Worm (Caenorhabditis elegans) whole organism, mixed stage, embryonic: ENCODE measurements around the gene F23D12.4.

Experiments
- M03D4.4 ChIP-seq: sonication (generic microtip); optimal IDR thresholded peaks from 2 replicates; lab custom pipeline; 2017; ENCODE audit warnings: mild to moderate bottlenecking, missing genetic modification characterization, missing compliant biosample characterization
- bed-3 ChIP-seq: fragments of 200-800 bp; sonication (Bioruptor generic); optimal IDR thresholded peaks from 3 replicates; lab custom pipeline; 2018; ENCODE audit warnings: mild to moderate bottlenecking, missing genetic modification characterization, moderate library complexity, missing compliant biosample characterization
- ceh-39 ChIP-seq: fragments of 150-350 bp; optimal IDR thresholded peaks from 2 replicates; lab custom pipeline; 2014; ENCODE audit warnings: missing biosample characterization, missing genetic modification characterization
- drap-1 ChIP-seq: fragments of 200-800 bp; sonication (Bioruptor generic); optimal IDR thresholded peaks from 3 replicates; lab custom pipeline; 2018; ENCODE audit warnings: mild to moderate bottlenecking, missing genetic modification characterization, missing compliant biosample characterization
- lsy-2 ChIP-seq: fragments of 150-350 bp; optimal IDR thresholded peaks from 2 replicates; lab custom pipeline; 2014; ENCODE audit warnings: missing biosample characterization, missing genetic modification characterization
- mab-5 ChIP-seq: fragments of 150-350 bp; optimal IDR thresholded peaks from 2 replicates; lab custom pipeline; 2014; ENCODE audit warnings: missing biosample characterization, missing genetic modification characterization
- nhr-12 ChIP-seq: fragments of 150-350 bp; optimal IDR thresholded peaks from 2 replicates; lab custom pipeline; 2014; ENCODE audit warnings: missing biosample characterization, missing genetic modification characterization
- nhr-76 ChIP-seq: sonication (generic microtip); optimal IDR thresholded peaks from 2 replicates; lab custom pipeline; 2017; ENCODE audit warnings: missing biosample characterization, missing genetic modification characterization
- snpc-4 ChIP-seq: fragments of 150-350 bp; optimal IDR thresholded peaks from 2 replicates; lab custom pipeline; 2014; ENCODE audit warnings: missing biosample characterization, missing genetic modification characterization
- tbx-8 ChIP-seq: fragments of 200-800 bp; sonication (Bioruptor generic); optimal IDR thresholded peaks from 2 replicates; lab custom pipeline; 2018; ENCODE audit warnings: mild to moderate bottlenecking, missing genetic modification characterization, moderate library complexity, missing compliant biosample characterization
- unc-39 ChIP-seq: fragments of 150-350 bp; optimal IDR thresholded peaks from 2 replicates; lab custom pipeline; 2014; ENCODE audit warnings: missing biosample characterization, missing genetic modification characterization
- ztf-11 ChIP-seq: fragments of 150-350 bp; optimal IDR thresholded peaks from 2 replicates; lab custom pipeline; 2014; ENCODE audit warnings: missing biosample characterization, missing genetic modification characterization

DNA sequence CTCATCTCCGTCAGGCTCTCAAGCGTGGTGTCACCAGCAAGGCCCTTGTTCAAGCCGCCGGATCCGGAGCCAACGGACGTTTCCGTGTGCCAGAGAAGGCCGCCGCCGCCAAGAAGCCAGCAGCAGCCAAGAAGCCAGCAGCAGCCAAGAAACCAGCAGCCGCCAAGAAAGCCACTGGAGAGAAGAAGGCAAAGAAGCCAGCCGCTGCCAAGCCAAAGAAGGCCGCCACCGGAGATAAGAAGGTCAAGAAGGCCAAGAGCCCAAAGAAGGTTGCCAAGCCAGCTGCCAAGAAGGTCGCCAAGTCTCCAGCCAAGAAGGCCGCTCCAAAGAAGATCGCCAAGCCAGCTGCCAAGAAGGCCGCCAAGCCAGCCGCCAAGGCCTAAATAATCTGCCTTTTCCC, 45.7 kb downstream of the F23D12.4 start:
- TF ChIP-seq snpc-4 (tag; lab: Kevin White, UChicago) (no peak), drap-1 (GFP tag; lab: Kevin White, UChicago) (no peak), unc-39 (no peak), lsy-2 (tag; lab: Kevin White, UChicago) (no peak), bed-3 (GFP tag; lab: Kevin White, UChicago) (no peak), nhr-12 (no peak), nhr-76 (tag; lab: Kevin White, UChicago) (no peak), mab-5 (tag; lab: Kevin White, UChicago) (no peak), ceh-39 (no peak), M03D4.4 (tag; lab: Kevin White, UChicago) (no peak), tbx-8 (GFP tag; lab: Kevin White, UChicago) (no peak), ztf-11 (no peak)
